Worm (Caenorhabditis elegans) whole organism, L2 larva: ENCODE results near the gene unc-60.

Source experiments
- lsy-2 ChIP-seq, 2 experiments: fragments of 150-350 bp in 1 of 2; sonication (generic microtip) in 1 of 2; optimal IDR thresholded peaks; 2 replicates each; lab custom pipeline; 2014 to 2017; ENCODE audit warnings: missing biosample characterization in 2 of 2, missing genetic modification characterization in 2 of 2
- nhr-6 ChIP-seq: fragments of 150-350 bp; optimal IDR thresholded peaks from 2 replicates; lab custom pipeline; 2014; ENCODE audit warnings: missing biosample characterization, missing genetic modification characterization
- sma-3 ChIP-seq: sonication (generic microtip); optimal IDR thresholded peaks from 2 replicates; lab custom pipeline; 2016; ENCODE audit warnings: missing genetic modification reagents, missing genetic modification characterization, missing compliant biosample characterization
- unc-39 ChIP-seq: fragments of 150-350 bp; optimal IDR thresholded peaks from 2 replicates; lab custom pipeline; 2014; ENCODE audit warnings: missing biosample characterization, missing genetic modification characterization

ce11 chrV:1476841-1477240 lies 2.0 kb downstream of the unc-60 start:
- TF ChIP-seq unc-39 (tag; lab: Kevin White, UChicago) (no peak), lsy-2 (tag; optimal IDR thresholded peaks at IDR 0.05; lab: Kevin White, UChicago) (no peak), nhr-6 (tag; lab: Kevin White, UChicago) (no peak), sma-3 (GFP tag; lab: Kevin White, UChicago) (no peak)
